Worm (Caenorhabditis elegans): ENCODE results near the gene R13A1.3.

DNA sequence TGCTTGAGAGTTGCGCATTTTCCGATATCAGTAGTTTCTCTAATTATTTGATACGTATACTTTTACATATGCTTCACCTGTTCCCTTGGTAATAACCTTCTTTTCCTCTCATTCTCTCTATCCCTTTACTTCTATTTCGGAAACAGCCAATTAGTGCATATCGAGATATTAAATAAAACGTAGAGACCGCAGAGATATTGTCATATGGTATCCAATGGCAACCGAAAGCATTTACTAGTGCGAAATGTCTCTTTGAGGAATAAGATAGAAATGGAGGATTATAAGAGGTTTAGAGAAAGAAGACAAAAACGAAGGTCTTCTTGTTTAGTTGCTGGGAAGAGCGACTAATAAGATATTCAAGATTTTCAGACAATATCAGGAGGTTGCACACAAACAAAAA lies 47.4 kb upstream of the R13A1.3 start, which contains the start of gene maph-9:
- TF ChIP-seq ceh-36 (tag; optimal IDR thresholded peaks at IDR 0.05) (no peak), flt-1 (GFP tag; IDR thresholded peaks at IDR 0.05) (no peak), tra-4 (tag; optimal IDR thresholded peaks at IDR 0.05) (no peak), hmbx-1 (tag; optimal IDR thresholded peaks at IDR 0.05) (no peak)
